Worm (Caenorhabditis elegans) whole organism, L2 larva: ENCODE data around the gene F14F7.5.

ENCODE experiments used
- C34F6.9 ChIP-seq: fragments of 150-350 bp; optimal IDR thresholded peaks from 2 replicates; lab custom pipeline; 2014; ENCODE audit warnings: missing biosample characterization, missing genetic modification characterization
- F13H6.1 ChIP-seq: sonication (generic microtip); optimal IDR thresholded peaks from 2 replicates; lab custom pipeline; 2016; ENCODE audit warnings: missing genetic modification characterization, missing compliant biosample characterization
- Y55F3AM.14 ChIP-seq: fragments of 200-800 bp; sonication (Bioruptor generic); optimal IDR thresholded peaks from 2 replicates; lab custom pipeline; 2018; ENCODE audit warnings: mild to moderate bottlenecking, missing genetic modification characterization, missing compliant biosample characterization
- alr-1 ChIP-seq: fragments of 150-350 bp; optimal IDR thresholded peaks from 2 replicates; lab custom pipeline; 2014; ENCODE audit warnings: missing biosample characterization, missing genetic modification characterization
- blmp-1 ChIP-seq: sonication (generic microtip); optimal IDR thresholded peaks from 2 replicates; lab custom pipeline; 2017; ENCODE audit warnings: missing genetic modification characterization, mild to moderate bottlenecking, missing compliant biosample characterization, antibody characterized with exemption, moderate library complexity; ENCODE audit not compliant: insufficient read depth
- ceh-16 ChIP-seq: fragments of 150-350 bp; optimal IDR thresholded peaks from 2 replicates; lab custom pipeline; 2014; ENCODE audit warnings: missing biosample characterization, missing genetic modification characterization
- crh-2 ChIP-seq: sonication (generic microtip); optimal IDR thresholded peaks from 2 replicates; lab custom pipeline; 2017; ENCODE audit warnings: missing biosample characterization, missing genetic modification characterization
- dmd-4 ChIP-seq: sonication (generic microtip); optimal IDR thresholded peaks from 2 replicates; lab custom pipeline; 2017; ENCODE audit warnings: missing biosample characterization, missing genetic modification characterization
- elt-1 ChIP-seq: fragments of 150-350 bp; optimal IDR thresholded peaks from 2 replicates; lab custom pipeline; 2014; ENCODE audit warnings: missing biosample characterization, missing genetic modification characterization
- elt-3 ChIP-seq: sonication (generic microtip); optimal IDR thresholded peaks from 2 replicates; lab custom pipeline; 2017; ENCODE audit warnings: missing biosample characterization, missing genetic modification characterization
- fos-1 ChIP-seq: fragments of 150-350 bp; optimal IDR thresholded peaks from 2 replicates; lab custom pipeline; 2014; ENCODE audit warnings: missing biosample characterization, missing genetic modification characterization
- gmeb-1 ChIP-seq: fragments of 150-350 bp; optimal IDR thresholded peaks from 2 replicates; lab custom pipeline; 2014; ENCODE audit warnings: missing biosample characterization, missing genetic modification characterization
- lin-11 ChIP-seq: fragments of 150-350 bp; sonication (generic microtip); optimal IDR thresholded peaks from 2 replicates; lab custom pipeline; 2014; ENCODE audit warnings: missing biosample characterization, missing genetic modification characterization, inconsistent platforms, mixed read lengths
- lin-13 ChIP-seq: fragments of 150-350 bp; optimal IDR thresholded peaks from 2 replicates; lab custom pipeline; 2014; ENCODE audit warnings: missing biosample characterization, missing genetic modification reagents, missing genetic modification characterization
- lin-39 ChIP-seq: fragments of 150-350 bp; optimal IDR thresholded peaks from 2 replicates; lab custom pipeline; 2014; ENCODE audit warnings: missing biosample characterization, missing genetic modification reagents, missing genetic modification characterization
- lsy-2 ChIP-seq, 2 experiments: fragments of 150-350 bp in 1 of 2; sonication (generic microtip) in 1 of 2; optimal IDR thresholded peaks; 2 replicates each; lab custom pipeline; 2014 to 2017; ENCODE audit warnings: missing biosample characterization in 2 of 2, missing genetic modification characterization in 2 of 2
- mab-5 ChIP-seq: fragments of 150-350 bp; optimal IDR thresholded peaks from 2 replicates; lab custom pipeline; 2014; ENCODE audit warnings: missing biosample characterization, missing genetic modification characterization
- mbf-1 ChIP-seq: sonication (generic microtip); optimal IDR thresholded peaks from 2 replicates; lab custom pipeline; 2017; ENCODE audit warnings: missing biosample characterization, missing genetic modification characterization
- mdl-1 ChIP-seq, 2 experiments: fragments of 150-350 bp in 1 of 2; sonication (generic microtip) in 1 of 2; optimal IDR thresholded peaks; 2 replicates each; lab custom pipeline; 2017; ENCODE audit warnings: missing biosample characterization in 2 of 2, missing genetic modification characterization in 2 of 2
- nhr-10 ChIP-seq: sonication (generic microtip); optimal IDR thresholded peaks from 2 replicates; lab custom pipeline; 2017; ENCODE audit warnings: missing biosample characterization, missing genetic modification characterization
- nhr-11 ChIP-seq: fragments of 150-350 bp; optimal IDR thresholded peaks from 2 replicates; lab custom pipeline; 2014; ENCODE audit warnings: missing biosample characterization, missing genetic modification characterization
- nhr-129 ChIP-seq: fragments of 150-350 bp; optimal IDR thresholded peaks from 2 replicates; lab custom pipeline; 2014; ENCODE audit warnings: missing biosample characterization, missing genetic modification characterization
- nhr-21 ChIP-seq: fragments of 150-350 bp; optimal IDR thresholded peaks from 2 replicates; lab custom pipeline; 2014; ENCODE audit warnings: missing biosample characterization, missing genetic modification characterization
- nhr-25 ChIP-seq: fragments of 150-350 bp; sonication (generic microtip); optimal IDR thresholded peaks from 3 replicates; lab custom pipeline; 2014; ENCODE audit warnings: missing biosample characterization, missing genetic modification characterization
- nhr-6 ChIP-seq: fragments of 150-350 bp; optimal IDR thresholded peaks from 2 replicates; lab custom pipeline; 2014; ENCODE audit warnings: missing biosample characterization, missing genetic modification characterization
- nhr-77 ChIP-seq: fragments of 150-350 bp; optimal IDR thresholded peaks from 2 replicates; lab custom pipeline; 2014; ENCODE audit warnings: missing biosample characterization, missing genetic modification characterization
- sem-4 ChIP-seq: fragments of 150-350 bp; optimal IDR thresholded peaks from 2 replicates; lab custom pipeline; 2014; ENCODE audit warnings: missing biosample characterization, missing genetic modification reagents, missing genetic modification characterization
- sma-3 ChIP-seq: sonication (generic microtip); optimal IDR thresholded peaks from 2 replicates; lab custom pipeline; 2016; ENCODE audit warnings: missing genetic modification reagents, missing genetic modification characterization, missing compliant biosample characterization
- sma-9 ChIP-seq, 2 experiments: fragments of 150-350 bp in 1 of 2; sonication (generic microtip) in 1 of 2; optimal IDR thresholded peaks; 2 replicates each; lab custom pipeline; 2014 to 2016; ENCODE audit warnings: missing genetic modification characterization in 2 of 2, mild to moderate bottlenecking in 1 of 2, missing biosample characterization in 1 of 2, missing compliant biosample characterization in 1 of 2, missing genetic modification reagents in 1 of 2, moderate library complexity in 1 of 2
- snpc-4 ChIP-seq: fragments of 150-350 bp; optimal IDR thresholded peaks from 2 replicates; lab custom pipeline; 2014; ENCODE audit warnings: missing biosample characterization, missing genetic modification characterization
- unc-39 ChIP-seq: fragments of 150-350 bp; optimal IDR thresholded peaks from 2 replicates; lab custom pipeline; 2014; ENCODE audit warnings: missing biosample characterization, missing genetic modification characterization
- unc-62 ChIP-seq: fragments of 150-350 bp; optimal IDR thresholded peaks from 2 replicates; lab custom pipeline; 2014; ENCODE audit warnings: missing biosample characterization, missing genetic modification reagents, missing genetic modification characterization
- ztf-1 ChIP-seq: fragments of 200-800 bp; sonication (Bioruptor generic); conservative IDR thresholded peaks from 2 replicates; pipeline ENCODE4 v1.3.6; 2022; ENCODE audit warnings: missing genetic modification characterization, missing compliant biosample characterization
- ztf-11 ChIP-seq: sonication (generic microtip); optimal IDR thresholded peaks from 2 replicates; lab custom pipeline; 2017; ENCODE audit warnings: missing biosample characterization, missing genetic modification characterization

The F14F7.5 gene

DNA sequence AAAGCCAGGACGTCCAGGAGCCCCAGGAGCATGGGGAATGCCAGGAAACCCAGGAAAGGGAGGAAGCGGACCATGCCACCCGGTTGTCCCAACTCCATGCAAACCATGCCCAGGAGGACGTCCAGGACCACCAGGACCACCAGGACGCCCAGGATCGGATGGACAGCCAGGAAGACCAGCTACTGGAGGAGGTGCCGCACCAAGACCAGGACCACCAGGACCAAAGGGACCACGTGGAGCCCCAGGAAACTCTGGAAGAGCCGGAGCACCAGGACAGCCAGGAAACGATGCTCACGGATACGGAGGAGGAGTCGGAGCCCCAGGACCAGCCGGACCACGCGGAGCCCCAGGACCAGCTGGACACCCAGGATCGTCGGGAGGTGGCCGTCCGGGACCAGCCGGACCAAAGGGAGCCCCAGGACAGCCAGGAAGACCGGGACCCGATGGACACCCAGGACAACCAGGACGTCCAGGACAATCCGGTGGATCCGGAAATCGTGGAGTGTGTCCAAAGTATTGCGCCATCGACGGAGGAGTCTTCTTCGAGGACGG, 12.2 kb upstream of the F14F7.5 start:
- TF ChIP-seq blmp-1 (no peak), lin-13 (GFP tag; lab: Kevin White, UChicago) (no peak), nhr-129 (tag; lab: Kevin White, UChicago) (no peak), lin-39 (tag; lab: Kevin White, UChicago) (no peak), Y55F3AM.14 (no peak), alr-1 (tag; lab: Kevin White, UChicago) (no peak), mdl-1 (tag; optimal IDR thresholded peaks at IDR 0.05; lab: Kevin White, UChicago) (no peak)
- TF ChIP-seq, all 48 proteins: peak for 0

ce11 chrIII:13020741-13021140, 11.1 kb upstream of the F14F7.5 start, which contains the start of gene cyp-13A11:
Gene cyp-13A11 (plus strand): TSS chrIII:13021006.
- no peak for TF ChIP-seq lin-13 (GFP tag; lab: Kevin White, UChicago)
- no peak for TF ChIP-seq alr-1 (tag; lab: Kevin White, UChicago)
- TF ChIP-seq nhr-77 (tag; lab: Kevin White, UChicago), result no peak
- no peak for TF ChIP-seq nhr-21 (tag; lab: Kevin White, UChicago)
- no peak for TF ChIP-seq snpc-4
- TF ChIP-seq ceh-16, result no peak
- TF ChIP-seq unc-39 (tag; lab: Kevin White, UChicago), result no peak
- TF ChIP-seq blmp-1, result no peak

DNA sequence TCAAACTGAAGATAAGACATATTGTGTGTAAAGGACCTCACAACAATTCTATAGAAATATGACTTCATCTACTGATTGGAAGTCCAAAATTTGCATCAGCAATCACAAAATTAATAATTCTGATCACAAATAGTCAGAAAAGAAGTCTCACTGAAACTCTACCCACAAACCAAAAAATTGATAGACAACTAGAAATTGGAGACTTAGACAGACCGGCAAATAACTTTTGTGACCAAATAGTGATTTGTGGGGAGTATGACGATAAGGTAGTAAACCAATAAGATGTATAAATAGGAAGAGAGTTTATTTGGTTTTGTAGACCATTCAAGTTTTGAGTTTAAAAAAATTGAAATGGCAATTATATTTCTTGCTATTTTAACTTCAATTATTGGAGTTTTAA, 7.5 kb upstream of the F14F7.5 start, which contains the start of gene cyp-13A12:
cyp-13A12 (plus strand) TSS at position 267 of the 400 bp plus-strand sequence.
- peak; percentile 64 for TF ChIP-seq fos-1 (tag; lab: Kevin White, UChicago)
- TF ChIP-seq ztf-1, result no peak
- no peak for TF ChIP-seq ztf-11 (tag; lab: Kevin White, UChicago)
- peak; percentile 4 for TF ChIP-seq sma-9 (GFP tag; optimal IDR thresholded peaks at IDR 0.05; lab: Kevin White, UChicago)
- no peak for TF ChIP-seq sma-9 (tag; optimal IDR thresholded peaks at IDR 0.05; lab: Kevin White, UChicago)
- TF ChIP-seq lsy-2 (tag; optimal IDR thresholded peaks at IDR 0.05; lab: Kevin White, UChicago), result no peak
- TF ChIP-seq unc-62, result no peak
- no peak for TF ChIP-seq nhr-25
- TF ChIP-seq, all 48 proteins: peak for 2

ce11 chrIII:13027949-13028348, 3.9 kb upstream of the F14F7.5 start:
- TF ChIP-seq nhr-6 (tag; lab: Kevin White, UChicago) (no peak), nhr-10 (no peak), dmd-4 (tag; lab: Kevin White, UChicago) (no peak), sma-9 (GFP tag; optimal IDR thresholded peaks at IDR 0.05; lab: Kevin White, UChicago) (no peak), sma-9 (tag; optimal IDR thresholded peaks at IDR 0.05; lab: Kevin White, UChicago) (no peak), F13H6.1 (no peak), ztf-1 (no peak)

- TF ChIP-seq nhr-11, result no peak
- TF ChIP-seq ceh-16, result no peak
- no peak for TF ChIP-seq nhr-10
- no peak for TF ChIP-seq C34F6.9 (tag; lab: Kevin White, UChicago)
- no peak for TF ChIP-seq lin-11 (tag; lab: Kevin White, UChicago)
- TF ChIP-seq mdl-1 (tag; optimal IDR thresholded peaks at IDR 0.05; lab: Kevin White, UChicago), result no peak
- TF ChIP-seq snpc-4, result no peak
- no peak for TF ChIP-seq mab-5 (tag; lab: Kevin White, UChicago)
- no peak for TF ChIP-seq F13H6.1
- TF ChIP-seq sma-9 (GFP tag; optimal IDR thresholded peaks at IDR 0.05; lab: Kevin White, UChicago), result no peak
- TF ChIP-seq sma-9 (tag; optimal IDR thresholded peaks at IDR 0.05; lab: Kevin White, UChicago), result no peak
- no peak for TF ChIP-seq mbf-1 (tag; lab: Kevin White, UChicago)
- no peak for TF ChIP-seq unc-62
- no peak for TF ChIP-seq crh-2 (tag; lab: Kevin White, UChicago)
- TF ChIP-seq lin-39 (tag; lab: Kevin White, UChicago), result no peak
- no peak for TF ChIP-seq lin-13 (GFP tag; lab: Kevin White, UChicago)
- TF ChIP-seq gmeb-1 (tag; lab: Kevin White, UChicago), result no peak
- no peak for TF ChIP-seq sma-3 (GFP tag; lab: Kevin White, UChicago)
- TF ChIP-seq elt-1 (tag; lab: Kevin White, UChicago), result no peak
- TF ChIP-seq sem-4 (tag; lab: Kevin White, UChicago), result no peak
- no peak for TF ChIP-seq elt-3 (tag; lab: Kevin White, UChicago)
These were observed 2.2 kb upstream of the F14F7.5 start, which contains the start of gene F14F7.4 for ce11 chrIII:13029608-13030007. Gene F14F7.4 (minus strand): TSS chrIII:13029708.
